Fruit fly (Drosophila melanogaster) whole organism: ENCODE results near the gene upd1.

Source experiments
- CG8478 ChIP-seq: fragments of >200 bp; optimal IDR thresholded peaks from 2 replicates; lab custom pipeline; 2018; ENCODE audit warnings: inconsistent platforms
- Dll ChIP-seq: fragments of >200 bp; optimal IDR thresholded peaks from 2 replicates; lab custom pipeline; 2017
- EcR ChIP-seq, 2 experiments: fragments of >200 bp; optimal IDR thresholded peaks; 2 replicates each; lab custom pipeline; 2017; ENCODE audit warnings: missing biosample characterization in 2 of 2, missing genetic modification characterization in 2 of 2, missing genetic modification reagents in 2 of 2
- pan ChIP-seq: fragments of >200 bp; optimal IDR thresholded peaks from 2 replicates; lab custom pipeline; 2017
- psq ChIP-seq: fragments of >200 bp; optimal IDR thresholded peaks from 2 replicates; lab custom pipeline; 2017
- usp ChIP-seq: fragments of >200 bp; optimal IDR thresholded peaks from 2 replicates; lab custom pipeline; 2017; ENCODE audit warnings: missing biosample characterization, missing genetic modification characterization, mixed read lengths

Gene upd1

dm6 chrX:18312445-18312911 lies 3.4 kb upstream of the upd1 start:
- TF ChIP-seq Dll (lab: Kevin White, UChicago): peak; percentile 97
- no peak for TF ChIP-seq usp
- TF ChIP-seq psq (lab: Kevin White, UChicago): no peak

- TF ChIP-seq usp: no peak
- TF ChIP-seq EcR (GFP tag; optimal IDR thresholded peaks at IDR 0.05; lab: Kevin White, UChicago): no peak
- TF ChIP-seq Dll (lab: Kevin White, UChicago): no peak
- no peak for TF ChIP-seq CG8478 (lab: Kevin White, UChicago)
- TF ChIP-seq psq (lab: Kevin White, UChicago): no peak
- no peak for TF ChIP-seq pan (lab: Kevin White, UChicago)
Observed at dm6 chrX:18310979-18311378, 1.9 kb upstream of the upd1 start.

dm6 chrX:18303580-18304305 lies 5.3 kb downstream of the upd1 start:
- TF ChIP-seq psq (lab: Kevin White, UChicago) (no peak), usp (no peak), pan (lab: Kevin White, UChicago) (no peak), Dll (lab: Kevin White, UChicago) (no peak), EcR (GFP tag; optimal IDR thresholded peaks at IDR 0.05; lab: Kevin White, UChicago) (no peak), CG8478 (lab: Kevin White, UChicago) (no peak)

dm6 chrX:18300775-18301316 lies 8.2 kb downstream of the upd1 start:
- TF ChIP-seq psq (lab: Kevin White, UChicago): no peak

- no peak for TF ChIP-seq pan (lab: Kevin White, UChicago)
- no peak for TF ChIP-seq Dll (lab: Kevin White, UChicago)
- TF ChIP-seq usp: no peak
- TF ChIP-seq CG8478 (lab: Kevin White, UChicago): no peak
- TF ChIP-seq psq (lab: Kevin White, UChicago): no peak
- TF ChIP-seq EcR (GFP tag; optimal IDR thresholded peaks at IDR 0.05; lab: Kevin White, UChicago): no peak
Observed at dm6 chrX:18297905-18298630, 11.0 kb downstream of the upd1 start.

dm6 chrX:18294031-18294430 lies 15.1 kb downstream of the upd1 start:
- TF ChIP-seq pan (lab: Kevin White, UChicago): no peak
- no peak for TF ChIP-seq Dll (lab: Kevin White, UChicago)
- TF ChIP-seq usp: no peak
- no peak for TF ChIP-seq psq (lab: Kevin White, UChicago)
- TF ChIP-seq EcR (GFP tag; optimal IDR thresholded peaks at IDR 0.05; lab: Kevin White, UChicago): no peak
- TF ChIP-seq CG8478 (lab: Kevin White, UChicago): no peak

dm6 chrX:18288652-18289051 lies 20.4 kb downstream of the upd1 start:
- TF ChIP-seq CG8478 (lab: Kevin White, UChicago): no peak
- TF ChIP-seq usp: no peak
- TF ChIP-seq Dll (lab: Kevin White, UChicago): no peak
- no peak for TF ChIP-seq pan (lab: Kevin White, UChicago)
- no peak for TF ChIP-seq EcR (GFP tag; optimal IDR thresholded peaks at IDR 0.05; lab: Kevin White, UChicago)
- no peak for TF ChIP-seq psq (lab: Kevin White, UChicago)

dm6 chrX:18287587-18287986 lies 21.5 kb downstream of the upd1 start:
- TF ChIP-seq CG8478 (lab: Kevin White, UChicago): no peak
- TF ChIP-seq psq (lab: Kevin White, UChicago): no peak

dm6 chrX:18285215-18285614 lies 23.9 kb downstream of the upd1 start:
- TF ChIP-seq psq (lab: Kevin White, UChicago) (no peak), pan (lab: Kevin White, UChicago) (no peak), Dll (lab: Kevin White, UChicago) (no peak), usp (no peak), CG8478 (lab: Kevin White, UChicago) (no peak), EcR (GFP tag; optimal IDR thresholded peaks at IDR 0.05; lab: Kevin White, UChicago) (no peak)

- TF ChIP-seq usp (no peak), CG8478 (lab: Kevin White, UChicago) (no peak), psq (lab: Kevin White, UChicago) (no peak), Dll (lab: Kevin White, UChicago) (peak; percentile 42), pan (lab: Kevin White, UChicago) (no peak), EcR (GFP tag; optimal IDR thresholded peaks at IDR 0.05; lab: Kevin White, UChicago) (peak in 1 of 2 experiments; percentile 8)
Observed at dm6 chrX:18282381-18282813, 26.7 kb downstream of the upd1 start.

dm6 chrX:18278706-18279105 lies 30.4 kb downstream of the upd1 start:
- no peak for TF ChIP-seq EcR (GFP tag; optimal IDR thresholded peaks at IDR 0.05; lab: Kevin White, UChicago)
- no peak for TF ChIP-seq Dll (lab: Kevin White, UChicago)
- TF ChIP-seq pan (lab: Kevin White, UChicago): no peak
- no peak for TF ChIP-seq CG8478 (lab: Kevin White, UChicago)
- TF ChIP-seq usp: no peak
- no peak for TF ChIP-seq psq (lab: Kevin White, UChicago)
